Fruit fly (Drosophila melanogaster): ENCODE results near the gene CG13484.

DNA sequence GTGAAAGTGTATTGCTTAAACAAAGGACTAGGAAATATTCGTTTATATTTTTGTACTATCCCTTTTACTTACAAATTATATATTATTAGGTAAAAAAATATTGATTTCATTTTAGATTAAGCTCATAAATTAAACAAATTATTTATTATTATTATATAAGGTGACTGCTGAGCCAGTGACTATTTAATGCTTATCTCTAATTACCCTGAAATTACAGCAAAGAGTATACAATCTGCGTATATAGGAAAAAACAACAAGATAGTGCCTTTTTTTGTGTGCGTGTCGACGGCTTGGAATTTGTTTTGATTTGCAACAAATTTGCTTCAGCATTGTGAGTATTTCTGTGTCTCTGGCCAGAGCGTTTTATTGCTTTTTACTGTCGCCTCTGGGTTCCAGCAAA, 36.6 kb upstream of the CG13484 start:
- no peak for TF ChIP-seq Myc (optimal IDR thresholded peaks at IDR 0.05)
- TF ChIP-seq dl (GFP tag; optimal IDR thresholded peaks at IDR 0.05; ENCODE audit: insufficient read depth in 1 of 2, partially characterized antibody in 2 of 2) = no peak
- no peak for TF ChIP-seq pan (optimal IDR thresholded peaks at IDR 0.05)
- TF ChIP-seq Hnf4 (GFP tag; optimal IDR thresholded peaks at IDR 0.05) = no peak

Data from whole organism, wandering third instar larva.